Fruit fly (Drosophila melanogaster) whole organism, embryonic: Measurements from ENCODE around the gene Elo68alpha.

ENCODE experiments used
- Bgb ChIP-seq: fragments of 200-800 bp; sonication (Bioruptor generic); IDR thresholded peaks from 2 replicates; pipeline ENCODE4 v1.3.6; 2022; ENCODE audit warnings: missing biosample characterization, missing genetic modification characterization; ENCODE audit not compliant: partially characterized antibody
- Bteb2 ChIP-seq: fragments of 200-800 bp; sonication (Bioruptor generic); optimal IDR thresholded peaks from 2 replicates; lab custom pipeline; 2016; ENCODE audit warnings: missing biosample characterization, missing genetic modification characterization
- CG12236 ChIP-seq: fragments of 200-800 bp; sonication (Bioruptor generic); optimal IDR thresholded peaks from 2 replicates; lab custom pipeline; 2016; ENCODE audit warnings: missing biosample characterization, missing genetic modification characterization
- CG1233 ChIP-seq: fragments of 200-800 bp; sonication (Bioruptor generic); optimal IDR thresholded peaks from 4 replicates; lab custom pipeline; 2018; ENCODE audit warnings: missing biosample characterization, mild to moderate bottlenecking, missing genetic modification characterization
- CG12659 ChIP-seq: fragments of 200-800 bp; sonication (Bioruptor generic); optimal IDR thresholded peaks from 3 replicates; lab custom pipeline; 2017; ENCODE audit warnings: mild to moderate bottlenecking, missing biosample characterization, missing genetic modification reagents, missing genetic modification characterization
- CG15514 ChIP-seq: fragments of 200-800 bp; sonication (Bioruptor generic); optimal IDR thresholded peaks from 3 replicates; lab custom pipeline; 2017; ENCODE audit warnings: missing biosample characterization, missing genetic modification characterization, mild to moderate bottlenecking, moderate library complexity, missing genetic modification reagents
- CG17361 ChIP-seq: fragments of 200-800 bp; sonication (Bioruptor generic); IDR thresholded peaks from 3 replicates; pipeline ENCODE4 v1.3.6; 2022; ENCODE audit warnings: missing biosample characterization, missing genetic modification characterization
- CG17385 ChIP-seq: fragments of 200-800 bp; sonication (Bioruptor generic); optimal IDR thresholded peaks from 3 replicates; lab custom pipeline; 2018; ENCODE audit warnings: missing biosample characterization, mild to moderate bottlenecking, missing genetic modification characterization
- CG17612 ChIP-seq: fragments of 200-800 bp; sonication (Bioruptor generic); IDR thresholded peaks from 2 replicates; pipeline ENCODE4 v1.3.6; 2022; ENCODE audit warnings: missing biosample characterization, missing genetic modification characterization
- CG2116 ChIP-seq: fragments of 200-800 bp; sonication (Bioruptor generic); optimal IDR thresholded peaks from 3 replicates; lab custom pipeline; 2018; ENCODE audit warnings: missing biosample characterization, mild to moderate bottlenecking, missing genetic modification characterization
- CG2120 ChIP-seq: fragments of 200-800 bp; sonication (Bioruptor generic); optimal IDR thresholded peaks from 3 replicates; lab custom pipeline; 2016; ENCODE audit warnings: missing biosample characterization, missing genetic modification characterization
- CG32772 ChIP-seq: fragments of 200-800 bp; sonication (Bioruptor generic); IDR thresholded peaks from 2 replicates; pipeline ENCODE4 v1.3.6; 2022; ENCODE audit warnings: missing biosample characterization, missing genetic modification characterization
- CG43689 ChIP-seq: fragments of 200-800 bp; sonication (Bioruptor generic); IDR thresholded peaks from 2 replicates; pipeline ENCODE4 v1.3.6; 2022; ENCODE audit warnings: missing biosample characterization, missing genetic modification characterization
- CG6175 ChIP-seq: fragments of 200-800 bp; sonication (Bioruptor generic); IDR thresholded peaks from 3 replicates; pipeline ENCODE4 v1.3.6; 2022; ENCODE audit warnings: missing biosample characterization, missing genetic modification characterization
- CG6254 ChIP-seq: fragments of 200-800 bp; sonication (Bioruptor generic); optimal IDR thresholded peaks from 3 replicates; lab custom pipeline; 2017; ENCODE audit warnings: mild to moderate bottlenecking, missing biosample characterization, missing genetic modification reagents, missing genetic modification characterization
- CG6683 ChIP-seq: fragments of 200-800 bp; sonication (Bioruptor generic); optimal IDR thresholded peaks from 2 replicates; lab custom pipeline; 2017; ENCODE audit warnings: missing biosample characterization, mild to moderate bottlenecking, missing genetic modification characterization, missing genetic modification reagents
- CG6854 ChIP-seq: fragments of 200-800 bp; sonication (Bioruptor generic); optimal IDR thresholded peaks from 3 replicates; lab custom pipeline; 2017; ENCODE audit warnings: missing biosample characterization, mild to moderate bottlenecking, missing genetic modification characterization
- CG7963 ChIP-seq: fragments of 200-800 bp; sonication (Bioruptor generic); IDR thresholded peaks from 3 replicates; pipeline ENCODE4 v1.3.6; 2022; ENCODE audit warnings: missing biosample characterization, missing genetic modification characterization; ENCODE audit not compliant: partially characterized antibody
- CG8281 ChIP-seq: fragments of 200-800 bp; sonication (Bioruptor generic); optimal IDR thresholded peaks from 2 replicates; lab custom pipeline; 2018; ENCODE audit warnings: missing biosample characterization, mild to moderate bottlenecking, missing genetic modification characterization, moderate library complexity
- CG8944 ChIP-seq: fragments of 200-800 bp; sonication (Bioruptor generic); optimal IDR thresholded peaks from 3 replicates; lab custom pipeline; 2016; ENCODE audit warnings: missing biosample characterization, missing genetic modification characterization
- CG9437 ChIP-seq: fragments of 200-800 bp; sonication (Bioruptor generic); optimal IDR thresholded peaks from 2 replicates; lab custom pipeline; 2018; ENCODE audit warnings: missing biosample characterization, mild to moderate bottlenecking, missing genetic modification characterization
- CG9876 ChIP-seq: fragments of 200-800 bp; sonication (Bioruptor generic); optimal IDR thresholded peaks from 2 replicates; lab custom pipeline; 2016; ENCODE audit warnings: missing biosample characterization, missing genetic modification characterization
- ERR ChIP-seq: fragments of 200-800 bp; sonication (Bioruptor generic); optimal IDR thresholded peaks from 2 replicates; lab custom pipeline; 2016; ENCODE audit warnings: missing biosample characterization, missing genetic modification characterization
- Ets65A ChIP-seq: fragments of 200-800 bp; sonication (Bioruptor generic); peaks from one replicate; lab custom pipeline; 2016; ENCODE audit warnings: missing biosample characterization, missing genetic modification characterization
- HLH3B ChIP-seq: fragments of 200-800 bp; sonication (Bioruptor generic); IDR thresholded peaks from 2 replicates; pipeline ENCODE4 v1.3.6; 2022; ENCODE audit warnings: missing biosample characterization, missing genetic modification characterization
- Hr3 ChIP-seq: fragments of 200-800 bp; sonication (Bioruptor generic); optimal IDR thresholded peaks from 3 replicates; lab custom pipeline; 2016; ENCODE audit warnings: missing biosample characterization, missing genetic modification characterization
- Hr78 ChIP-seq, 2 experiments: fragments of 200-800 bp in 1 of 2; fragments of >200 bp in 1 of 2; sonication (Bioruptor generic) in 1 of 2; optimal IDR thresholded peaks; 2 replicates each; lab custom pipeline; 2017 to 2019; ENCODE audit warnings: missing biosample characterization in 2 of 2, missing genetic modification characterization in 2 of 2, mild to moderate bottlenecking in 1 of 2, moderate library complexity in 1 of 2
- Jarid2 ChIP-seq: fragments of 200-800 bp; sonication (Bioruptor generic); optimal IDR thresholded peaks from 3 replicates; lab custom pipeline; 2017; ENCODE audit warnings: mild to moderate bottlenecking, missing biosample characterization, missing genetic modification reagents, missing genetic modification characterization
- Mrtf ChIP-seq: fragments of 200-800 bp; sonication (Bioruptor generic); IDR thresholded peaks from 3 replicates; pipeline ENCODE4 v1.3.6; 2022; ENCODE audit warnings: missing biosample characterization, missing genetic modification characterization
- Ravus ChIP-seq: fragments of 200-800 bp; sonication (Bioruptor generic); IDR thresholded peaks from 2 replicates; pipeline ENCODE4 v1.3.6; 2022; ENCODE audit warnings: missing biosample characterization, missing genetic modification characterization
- Stat92E ChIP-seq, 3 experiments: fragments of >200 bp in 2 of 3; fragments of 200-800 bp in 1 of 3; sonication (Bioruptor generic) in 1 of 3; optimal IDR thresholded peaks; 2 replicates each; lab custom pipeline; 2017 to 2019; ENCODE audit warnings: missing biosample characterization in 3 of 3, missing genetic modification characterization in 3 of 3, mild to moderate bottlenecking in 1 of 3, moderate library complexity in 1 of 3
- Vsx1 ChIP-seq: fragments of 200-800 bp; sonication (Bioruptor generic); optimal IDR thresholded peaks from 2 replicates; lab custom pipeline; 2017; ENCODE audit warnings: missing biosample characterization, mild to moderate bottlenecking, missing genetic modification characterization, missing genetic modification reagents
- ap ChIP-seq: fragments of 200-800 bp; sonication (Bioruptor generic); IDR thresholded peaks from 2 replicates; pipeline ENCODE4 v1.3.6; 2022; ENCODE audit warnings: missing biosample characterization, missing genetic modification characterization
- br ChIP-seq: fragments of >200 bp; optimal IDR thresholded peaks from 2 replicates; lab custom pipeline; 2017
- cato ChIP-seq: fragments of 200-800 bp; sonication (Bioruptor generic); optimal IDR thresholded peaks from 2 replicates; lab custom pipeline; 2016; ENCODE audit warnings: missing biosample characterization, missing genetic modification characterization, borderline replicate concordance
- crol ChIP-seq: fragments of 200-800 bp; sonication (Bioruptor generic); IDR thresholded peaks from 2 replicates; pipeline ENCODE4 v1.3.6; 2022; ENCODE audit warnings: missing biosample characterization, missing genetic modification characterization
- fd102C ChIP-seq: fragments of 200-800 bp; sonication (Bioruptor generic); optimal IDR thresholded peaks from 2 replicates; lab custom pipeline; 2018; ENCODE audit warnings: missing biosample characterization, mild to moderate bottlenecking, missing genetic modification characterization, moderate library complexity
- hth ChIP-seq: fragments of >200 bp; optimal IDR thresholded peaks from 2 replicates; lab custom pipeline; 2017; ENCODE audit warnings: inconsistent platforms
- ken ChIP-seq: fragments of 200-800 bp; sonication (Bioruptor generic); IDR thresholded peaks from 3 replicates; pipeline ENCODE4 v1.3.6; 2022; ENCODE audit warnings: missing biosample characterization, missing genetic modification characterization
- maf-S ChIP-seq: fragments of 200-800 bp; sonication (Bioruptor generic); optimal IDR thresholded peaks from 2 replicates; lab custom pipeline; 2016; ENCODE audit warnings: missing biosample characterization, missing genetic modification characterization
- nau ChIP-seq: fragments of 200-800 bp; sonication (Bioruptor generic); optimal IDR thresholded peaks from 3 replicates; lab custom pipeline; 2017; ENCODE audit warnings: missing biosample characterization, mild to moderate bottlenecking, missing genetic modification characterization, missing genetic modification reagents
- nerfin-1 ChIP-seq: fragments of 200-800 bp; sonication (Bioruptor generic); optimal IDR thresholded peaks from 3 replicates; lab custom pipeline; 2019; ENCODE audit warnings: missing biosample characterization, mild to moderate bottlenecking, missing genetic modification characterization, moderate library complexity
- nerfin-2 ChIP-seq: fragments of 200-800 bp; sonication (Bioruptor generic); IDR thresholded peaks from 2 replicates; pipeline ENCODE4 v1.3.6; 2022; ENCODE audit warnings: missing biosample characterization, missing genetic modification characterization; ENCODE audit not compliant: partially characterized antibody
- pb ChIP-seq: fragments of 200-800 bp; sonication (Bioruptor generic); optimal IDR thresholded peaks from 3 replicates; lab custom pipeline; 2016; ENCODE audit warnings: missing biosample characterization, missing genetic modification characterization
- pum ChIP-seq: fragments of 200-800 bp; sonication (Bioruptor generic); optimal IDR thresholded peaks from 2 replicates; lab custom pipeline; 2016; ENCODE audit warnings: missing biosample characterization, missing genetic modification characterization
- sens-2 ChIP-seq: fragments of 200-800 bp; sonication (Bioruptor generic); IDR thresholded peaks from 2 replicates; pipeline ENCODE4 v1.3.6; 2022; ENCODE audit warnings: missing biosample characterization, missing genetic modification characterization
- sima ChIP-seq: fragments of 200-800 bp; sonication (Bioruptor generic); optimal IDR thresholded peaks from 2 replicates; lab custom pipeline; 2016; ENCODE audit warnings: missing biosample characterization, missing genetic modification characterization
- slbo ChIP-seq: fragments of 200-800 bp; sonication (Bioruptor generic); IDR thresholded peaks from 2 replicates; pipeline ENCODE4 v1.3.6; 2022; ENCODE audit warnings: missing biosample characterization, missing genetic modification characterization
- yki ChIP-seq: fragments of >200 bp; optimal IDR thresholded peaks from 3 replicates; lab custom pipeline; 2018
- zen ChIP-seq: fragments of 200-800 bp; sonication (Bioruptor generic); optimal IDR thresholded peaks from 3 replicates; lab custom pipeline; 2018; ENCODE audit warnings: missing biosample characterization, mild to moderate bottlenecking, missing genetic modification characterization, moderate library complexity
- zfh2 ChIP-seq: fragments of 200-800 bp; sonication (Bioruptor generic); optimal IDR thresholded peaks from 2 replicates; lab custom pipeline; 2016; ENCODE audit warnings: missing biosample characterization, missing genetic modification characterization

The Elo68alpha gene

DNA sequence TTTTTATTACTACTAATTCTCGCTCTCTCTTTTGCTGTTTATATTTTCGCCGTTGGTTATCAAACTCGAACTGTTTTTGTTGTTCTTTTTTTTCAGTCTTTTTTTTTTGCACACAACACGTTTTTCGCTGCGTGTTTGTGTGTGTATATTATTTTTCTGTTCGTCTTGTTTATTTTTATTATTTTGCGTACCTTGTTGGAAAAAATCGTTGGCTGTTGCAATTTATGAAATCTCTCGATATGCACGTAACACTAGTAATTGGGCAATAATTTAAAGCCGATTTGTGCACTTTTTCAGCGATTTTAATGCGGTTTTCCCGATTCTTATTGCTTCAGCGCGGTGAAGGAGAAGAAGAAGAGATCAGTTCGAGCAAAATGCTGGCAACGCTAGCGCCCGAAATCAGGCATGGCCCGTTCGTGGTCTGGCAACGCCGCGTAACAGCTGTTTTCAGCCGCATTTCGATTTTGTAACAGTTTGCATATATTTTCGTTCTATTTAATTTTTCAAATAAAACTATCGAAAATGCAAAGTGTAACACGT, 17.7 kb upstream of the Elo68alpha start, which contains the start of the genes FoxK and mRpL2 (continued):
- no peak for TF ChIP-seq Ets65A (GFP tag; lab: Kevin White, UChicago)
- TF ChIP-seq slbo (GFP tag; lab: Robert Waterston, UW) = no peak
- no peak for TF ChIP-seq CG6683
- no peak for TF ChIP-seq CG9876 (GFP tag; lab: Kevin White, UChicago)
- no peak for TF ChIP-seq ap
- no peak for TF ChIP-seq CG8281 (tag; lab: Kevin White, UChicago)
- no peak for TF ChIP-seq CG1233 (GFP tag; lab: Kevin White, UChicago)
- no peak for TF ChIP-seq yki (lab: Kevin White, UChicago)
- no peak for TF ChIP-seq cato (GFP tag; lab: Kevin White, UChicago)
- no peak for TF ChIP-seq nau (GFP tag; lab: Kevin White, UChicago)
- no peak for TF ChIP-seq fd102C
- no peak for TF ChIP-seq CG9437 (GFP tag; lab: Kevin White, UChicago)
- TF ChIP-seq ERR (GFP tag; lab: Kevin White, UChicago) = peak; percentile 4
- TF ChIP-seq HLH3B (GFP tag; lab: Robert Waterston, UW) = no peak
- no peak for TF ChIP-seq CG7963
- no peak for TF ChIP-seq CG8944 (GFP tag; lab: Kevin White, UChicago)
- TF ChIP-seq CG2116 (GFP tag; lab: Kevin White, UChicago) = peak; percentile 35
- no peak for TF ChIP-seq CG6254 (GFP tag; lab: Kevin White, UChicago)
- TF ChIP-seq hth (lab: Kevin White, UChicago) = no peak
- peak; percentile 69 for TF ChIP-seq CG15514 (GFP tag; lab: Kevin White, UChicago)
- no peak for TF ChIP-seq CG17361 (GFP tag; lab: Robert Waterston, UW)
- no peak for TF ChIP-seq zfh2 (GFP tag; lab: Kevin White, UChicago)
- TF ChIP-seq CG17385 (GFP tag; lab: Kevin White, UChicago) = peak; percentile 99
- no peak for TF ChIP-seq Stat92E (GFP tag; optimal IDR thresholded peaks at IDR 0.05; lab: Kevin White, UChicago)
- no peak for TF ChIP-seq CG32772
- no peak for TF ChIP-seq nerfin-1 (tag; lab: Kevin White, UChicago)
- TF ChIP-seq Mrtf = no peak
- no peak for TF ChIP-seq CG12236 (GFP tag; lab: Kevin White, UChicago)
- TF ChIP-seq Jarid2 (GFP tag; lab: Kevin White, UChicago) = no peak
- no peak for TF ChIP-seq sima
- TF ChIP-seq nerfin-2 (GFP tag; lab: Robert Waterston, UW) = no peak
- no peak; the same call in 1 of the 2 replicates for TF ChIP-seq crol (GFP tag; lab: Robert Waterston, UW)
- no peak for TF ChIP-seq Hr3
- no peak for TF ChIP-seq Bteb2 (GFP tag; lab: Kevin White, UChicago)
- TF ChIP-seq CG17612 (GFP tag; lab: Robert Waterston, UW) = no peak
- no peak for TF ChIP-seq pum
- no peak for TF ChIP-seq Hr78 (GFP tag; optimal IDR thresholded peaks at IDR 0.05; lab: Kevin White, UChicago)
- no peak for TF ChIP-seq Ravus (GFP tag; lab: Robert Waterston, UW)
- TF ChIP-seq br (lab: Kevin White, UChicago) = no peak
- TF ChIP-seq CG6854 (GFP tag; lab: Kevin White, UChicago) = no peak
- no peak for TF ChIP-seq zen (tag; lab: Kevin White, UChicago)
- TF ChIP-seq CG6175 (GFP tag; lab: Robert Waterston, UW) = no peak
- no peak for TF ChIP-seq sens-2 (GFP tag; lab: Robert Waterston, UW)
- TF ChIP-seq maf-S (GFP tag; lab: Kevin White, UChicago) = no peak
- TF ChIP-seq pb (GFP tag; lab: Kevin White, UChicago) = no peak
- TF ChIP-seq Vsx1 = no peak
- no peak for TF ChIP-seq ken (GFP tag; lab: Robert Waterston, UW)
- peak; percentile 43 for TF ChIP-seq CG12659 (GFP tag; lab: Kevin White, UChicago)
- no peak for TF ChIP-seq CG43689 (GFP tag; lab: Robert Waterston, UW)
- TF ChIP-seq Bgb (GFP tag; lab: Robert Waterston, UW) = peak; percentile 23; the same call in 1 of the 2 replicates
- TF ChIP-seq CG2120 (GFP tag; lab: Kevin White, UChicago) = peak; percentile 40
